Fruit fly (Drosophila melanogaster): Measurements from ENCODE around the gene Prosbeta3.

The Prosbeta3 gene

dm6 chr3R:8979850-8980775 lies 25.9 kb downstream of the Prosbeta3 start (continued):
- TF ChIP-seq NFAT (GFP tag; IDR thresholded peaks at IDR 0.05) (no peak), CG15479 (GFP tag; optimal IDR thresholded peaks at IDR 0.05) (no peak), Ptx1 (GFP tag; IDR thresholded peaks at IDR 0.05) (no peak), bsh (GFP tag; optimal IDR thresholded peaks at IDR 0.05) (peak; percentile 8 to 11), NfI (GFP tag; optimal IDR thresholded peaks at IDR 0.05) (peak; percentile 24), pfk (GFP tag; optimal IDR thresholded peaks at IDR 0.05) (peak; percentile 18), Scr (GFP tag; IDR thresholded peaks at IDR 0.05; ENCODE audit: partially characterized antibody) (0 out of 2 replicates have a peak, but pooled peaks have one; percentile 20), CG12769 (tag; optimal IDR thresholded peaks at IDR 0.05) (peak; percentile 6), so (GFP tag; IDR thresholded peaks at IDR 0.05) (0 out of 3 replicates have a peak, but pooled peaks have one; percentile 27), Asciz (GFP tag; optimal IDR thresholded peaks at IDR 0.05) (peak; percentile 8), pum (GFP tag; optimal IDR thresholded peaks at IDR 0.05) (peak; percentile 8), bab2 (GFP tag; optimal IDR thresholded peaks at IDR 0.05) (no peak), CG9817 (tag; optimal IDR thresholded peaks at IDR 0.05) (peak; percentile 23), CG30403 (GFP tag; optimal IDR thresholded peaks at IDR 0.05) (peak; percentile 24), Camta (GFP tag; optimal IDR thresholded peaks at IDR 0.05) (no peak), CG13775 (GFP tag; optimal IDR thresholded peaks at IDR 0.05) (no peak), chinmo (GFP tag; IDR thresholded peaks at IDR 0.05; ENCODE audit: partially characterized antibody) (peak; percentile 31; the same call in 1 of the 4 replicates), zen (tag; optimal IDR thresholded peaks at IDR 0.05) (peak; percentile 37), CG7786 (GFP tag; optimal IDR thresholded peaks at IDR 0.05) (no peak), mld (GFP tag; IDR thresholded peaks at IDR 0.05; ENCODE audit: partially characterized antibody) (no peak), bbx (GFP tag; IDR thresholded peaks at IDR 0.05; ENCODE audit: partially characterized antibody) (no peak), CG15601 (tag; optimal IDR thresholded peaks at IDR 0.05) (no peak), bigmax (GFP tag; optimal IDR thresholded peaks at IDR 0.05) (no peak), H15 (GFP tag; IDR thresholded peaks at IDR 0.05) (0 out of 3 replicates have a peak, but pooled peaks have one; percentile 6), aop (GFP tag; IDR thresholded peaks at IDR 0.05) (no peak), CG17829 (tag; optimal IDR thresholded peaks at IDR 0.05) (peak; percentile 16), CG32532 (GFP tag; IDR thresholded peaks at IDR 0.05) (peak; percentile 58; the same call in 1 of the 2 replicates), nerfin-1 (tag; optimal IDR thresholded peaks at IDR 0.05) (no peak), rib (GFP tag; IDR thresholded peaks at IDR 0.05) (0 out of 2 replicates have a peak, but pooled peaks have one; percentile 9), tna (GFP tag; IDR thresholded peaks at IDR 0.05; ENCODE audit: partially characterized antibody) (peak; percentile 18; the same call in 1 of the 2 replicates), Xrp1 (GFP tag; IDR thresholded peaks at IDR 0.05) (0 out of 2 replicates have a peak, but pooled peaks have one; percentile 30), CG6765 (GFP tag; optimal IDR thresholded peaks at IDR 0.05) (peak; percentile 2), h (optimal IDR thresholded peaks at IDR 0.05) (no peak), CG11456 (GFP tag; IDR thresholded peaks at IDR 0.05) (0 out of 3 replicates have a peak, but pooled peaks have one; percentile 23), CG17912 (GFP tag; optimal IDR thresholded peaks at IDR 0.05) (peak; percentile 27), vnd (GFP tag; IDR thresholded peaks at IDR 0.05; ENCODE audit: partially characterized antibody) (no peak), Dek (tag; optimal IDR thresholded peaks at IDR 0.05) (peak; percentile 69), CG17802 (tag; optimal IDR thresholded peaks at IDR 0.05) (no peak), ems (GFP tag; optimal IDR thresholded peaks at IDR 0.05) (peak; percentile 2), sc (optimal IDR thresholded peaks at IDR 0.05) (no peak), sc (GFP tag; optimal IDR thresholded peaks at IDR 0.05) (no peak), toy (GFP tag; IDR thresholded peaks at IDR 0.05) (no peak), CG12391 (tag; optimal IDR thresholded peaks at IDR 0.05) (peak; percentile 3), BtbVII (GFP tag; optimal IDR thresholded peaks at IDR 0.05) (peak; percentile 0), CG13894 (tag; optimal IDR thresholded peaks at IDR 0.05) (peak; percentile 22), Nf-YC (tag; optimal IDR thresholded peaks at IDR 0.05) (peak; percentile 38), HLH3B (GFP tag; IDR thresholded peaks at IDR 0.05) (no peak; the same call in 1 of the 2 replicates)

Measured in whole organism, embryonic.